Worm (Caenorhabditis elegans): ENCODE measurements around the gene F07G6.10.
"Not testable (repeated sequence)": the region's sequence is repeated elsewhere in the genome, so short reads cannot be mapped to it uniquely, and the experiment has no call there.

The F07G6.10 gene

DNA sequence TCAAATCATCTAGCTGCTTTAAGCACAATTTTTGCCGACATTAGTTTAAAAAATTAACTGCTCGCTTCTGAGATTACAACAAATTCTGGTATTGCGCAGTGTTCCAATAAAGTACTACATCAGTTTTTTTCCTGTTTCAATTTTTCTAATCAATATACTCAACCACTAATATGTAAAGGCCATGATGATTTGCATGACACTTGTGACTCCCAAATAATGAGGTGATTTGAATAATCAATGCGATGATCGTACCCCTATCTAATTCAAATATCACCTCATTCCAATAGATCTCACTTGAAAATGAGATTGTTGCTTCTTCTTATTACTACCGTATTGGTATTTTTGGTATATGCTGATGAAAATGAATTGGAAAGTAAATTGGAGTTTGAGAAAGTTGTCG, 10.7 kb upstream of the F07G6.10 start, which contains the start of gene F07G6.2:
TSS of gene F07G6.2 (plus strand) at position 301 of the 400 bp plus-strand sequence.
- TF ChIP-seq nfya-1 (tag; optimal IDR thresholded peaks at IDR 0.05; ENCODE audit: insufficient read depth) (no peak), fos-1 (tag; optimal IDR thresholded peaks at IDR 0.05) (no peak), fkh-2 (tag; optimal IDR thresholded peaks at IDR 0.05) (no peak), aly-2 (tag; optimal IDR thresholded peaks at IDR 0.05) (no peak), lin-39 (tag; optimal IDR thresholded peaks at IDR 0.05) (no peak), ceh-9 (tag; optimal IDR thresholded peaks at IDR 0.05) (no peak), nhr-12 (tag; optimal IDR thresholded peaks at IDR 0.05) (no peak), nhr-67 (tag; optimal IDR thresholded peaks at IDR 0.05) (no peak), elt-2 (tag; optimal IDR thresholded peaks at IDR 0.05) (no peak), ceh-16 (tag; optimal IDR thresholded peaks at IDR 0.05) (no peak), pha-4 (tag; optimal IDR thresholded peaks at IDR 0.05) (no peak), egl-27 (tag; optimal IDR thresholded peaks at IDR 0.05) (no peak), nhr-28 (tag; optimal IDR thresholded peaks at IDR 0.05) (no peak)

DNA sequence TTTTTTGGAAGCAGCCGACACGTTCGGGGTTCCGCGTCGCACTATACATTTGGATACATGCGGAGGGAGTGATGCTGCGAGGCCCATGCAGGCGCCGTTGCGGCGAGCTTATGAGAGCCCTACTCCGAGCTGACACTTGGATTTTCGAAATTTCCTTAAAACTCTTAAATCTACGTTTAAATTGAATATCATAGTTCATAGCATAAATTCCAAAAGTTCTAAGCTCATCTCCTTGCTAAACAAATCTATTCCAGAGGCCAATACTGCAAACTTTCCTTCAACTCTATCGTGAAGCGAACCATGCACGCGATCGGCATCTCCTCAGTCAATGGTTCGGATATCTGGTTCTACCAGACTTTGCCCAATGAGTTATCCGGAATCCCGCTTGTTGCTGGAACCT, 8.1 kb upstream of the F07G6.10 start, which contains the start of gene dgn-3:
TSS of gene dgn-3 (plus strand) at position 301 of the 400 bp plus-strand sequence.
- TF ChIP-seq ztf-11 (tag; optimal IDR thresholded peaks at IDR 0.05), result no peak
- TF ChIP-seq daf-12 (tag; optimal IDR thresholded peaks at IDR 0.05), result no peak
- no peak for TF ChIP-seq aly-2 (tag; optimal IDR thresholded peaks at IDR 0.05)
- no peak for TF ChIP-seq nfya-1 (tag; optimal IDR thresholded peaks at IDR 0.05; ENCODE audit: insufficient read depth)
- no peak for TF ChIP-seq nhr-77 (tag; optimal IDR thresholded peaks at IDR 0.05)
- no peak for TF ChIP-seq mdl-1 (tag; optimal IDR thresholded peaks at IDR 0.05)
- no peak for TF ChIP-seq ceh-9 (tag; optimal IDR thresholded peaks at IDR 0.05)
- no peak for TF ChIP-seq nhr-12 (tag; optimal IDR thresholded peaks at IDR 0.05)
- no peak for TF ChIP-seq nhr-237 (tag; optimal IDR thresholded peaks at IDR 0.05)
- no peak for TF ChIP-seq ceh-16 (tag; optimal IDR thresholded peaks at IDR 0.05)
- no peak for TF ChIP-seq R02D3.7 (tag; optimal IDR thresholded peaks at IDR 0.05)
- TF ChIP-seq unc-62 (GFP tag; optimal IDR thresholded peaks at IDR 0.05), result no peak
- TF ChIP-seq lin-39 (tag; optimal IDR thresholded peaks at IDR 0.05), result no peak

DNA sequence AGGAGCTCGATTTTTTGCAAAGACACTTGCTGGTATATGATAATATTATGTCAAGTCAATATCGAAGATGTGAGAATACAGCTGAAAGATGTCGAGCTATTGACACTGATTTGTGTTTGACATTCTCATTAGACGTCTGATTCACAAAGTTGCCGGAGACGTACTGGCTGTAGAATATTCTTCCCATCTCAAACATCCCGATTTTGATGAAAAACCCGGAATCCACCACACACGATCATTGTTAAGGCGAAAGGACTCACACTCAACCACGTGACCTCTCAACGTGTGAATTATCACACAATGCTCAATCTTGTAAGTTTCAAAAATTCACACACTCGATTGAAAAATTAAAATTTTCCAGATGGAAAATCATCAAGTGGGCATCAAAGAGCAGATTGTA, 1.8 kb upstream of the F07G6.10 start, which contains the start of gene F07G6.12:
TSS of gene F07G6.12 (plus strand) at position 301 of the 400 bp plus-strand sequence.
- TF ChIP-seq ceh-9 (tag; optimal IDR thresholded peaks at IDR 0.05) (no peak), tbx-2 (tag; optimal IDR thresholded peaks at IDR 0.05) (no peak), fkh-2 (tag; optimal IDR thresholded peaks at IDR 0.05) (no peak)

DNA sequence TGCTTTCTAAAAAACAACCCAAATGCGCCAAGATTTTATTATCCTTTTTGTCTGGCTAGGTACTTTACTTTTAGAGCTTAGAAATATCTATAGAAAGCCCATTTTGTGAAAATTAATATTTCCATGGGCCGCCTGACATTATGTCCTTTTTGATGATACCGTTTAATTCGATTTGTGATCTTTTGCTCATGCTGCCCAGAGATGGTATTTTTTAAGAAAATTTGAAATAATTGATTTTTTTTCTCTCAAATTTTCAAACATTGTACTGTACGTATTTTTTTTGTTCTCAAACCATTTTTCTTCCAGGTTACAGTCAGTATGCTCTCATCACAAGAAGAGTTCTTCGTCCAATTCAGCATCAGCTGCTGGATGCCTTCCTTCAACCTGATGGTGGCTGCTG, 4.8 kb downstream of the F07G6.10 start, which contains the start of gene Y75D11A.2:
TSS of gene Y75D11A.2 (plus strand) at position 301 of the 400 bp plus-strand sequence.
- TF ChIP-seq ztf-11 (tag; optimal IDR thresholded peaks at IDR 0.05); nhr-67 (tag; optimal IDR thresholded peaks at IDR 0.05); fkh-10 (GFP tag; optimal IDR thresholded peaks at IDR 0.05): not testable (repeated sequence)

DNA sequence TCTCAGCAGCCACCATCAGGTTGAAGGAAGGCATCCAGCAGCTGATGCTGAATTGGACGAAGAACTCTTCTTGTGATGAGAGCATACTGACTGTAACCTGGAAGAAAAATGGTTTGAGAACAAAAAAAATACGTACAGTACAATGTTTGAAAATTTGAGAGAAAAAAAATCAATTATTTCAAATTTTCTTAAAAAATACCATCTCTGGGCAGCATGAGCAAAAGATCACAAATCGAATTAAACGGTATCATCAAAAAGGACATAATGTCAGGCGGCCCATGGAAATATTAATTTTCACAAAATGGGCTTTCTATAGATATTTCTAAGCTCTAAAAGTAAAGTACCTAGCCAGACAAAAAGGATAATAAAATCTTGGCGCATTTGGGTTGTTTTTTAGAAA, 8.4 kb downstream of the F07G6.10 start, which contains the start of gene Y75D11A.3:
TSS of gene Y75D11A.3 (minus strand) at position 101 of the 400 bp plus-strand sequence.
- not testable (repeated sequence) for TF ChIP-seq ztf-4, lin-15B, egl-27 (tag; optimal IDR thresholded peaks at IDR 0.05)

DNA sequence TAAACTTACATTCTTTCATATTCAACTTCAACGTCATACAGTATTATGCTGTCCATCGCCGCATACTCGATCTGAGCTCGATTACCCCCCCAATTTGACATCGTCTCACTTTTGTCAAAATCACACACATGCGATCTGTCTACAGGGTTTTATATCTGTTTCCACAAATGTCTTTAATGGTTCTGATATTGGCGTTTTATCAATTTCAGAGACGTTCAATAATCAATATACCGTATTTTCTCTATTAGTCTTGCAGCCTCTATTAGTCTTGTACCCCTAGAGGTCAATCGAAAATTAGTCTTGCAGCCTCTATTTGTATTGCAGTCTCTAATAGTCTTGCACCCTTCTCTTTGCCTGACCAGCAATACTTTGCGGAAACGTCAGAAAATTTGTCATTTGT, 10.8 kb downstream of the F07G6.10 start, which contains the start of gene Y75D11A.6:
TSS of gene Y75D11A.6 (minus strand) at position 101 of the 400 bp plus-strand sequence.
- not testable (repeated sequence) for TF ChIP-seq ztf-4, lin-15B, egl-27 (tag; optimal IDR thresholded peaks at IDR 0.05)

DNA sequence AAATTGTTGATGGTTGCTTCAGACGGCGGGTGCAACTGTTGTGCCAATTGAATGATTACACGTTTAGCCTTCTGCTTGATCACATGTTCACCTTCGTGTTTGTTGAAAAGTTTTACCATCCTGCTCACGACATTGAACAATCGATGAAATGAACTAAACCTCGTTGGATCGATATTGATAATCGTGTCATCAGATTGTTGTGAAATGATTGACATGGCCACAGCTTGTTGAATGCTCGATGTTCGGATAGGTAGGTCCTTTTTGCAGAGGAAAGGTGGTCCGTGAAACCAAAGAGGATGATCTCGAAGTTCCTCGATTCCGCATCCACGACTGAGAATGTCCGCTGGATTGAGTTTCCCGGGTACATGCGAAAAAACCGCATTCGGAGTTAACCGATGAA, 31.9 kb downstream of the F07G6.10 start:
- TF ChIP-seq nhr-237 (tag; optimal IDR thresholded peaks at IDR 0.05) (no peak), egl-27 (tag; optimal IDR thresholded peaks at IDR 0.05) (no peak), lsy-12 (tag; optimal IDR thresholded peaks at IDR 0.05) (no peak), nhr-67 (tag; optimal IDR thresholded peaks at IDR 0.05) (no peak), ceh-9 (tag; optimal IDR thresholded peaks at IDR 0.05) (no peak), snpc-4 (tag; optimal IDR thresholded peaks at IDR 0.05) (no peak), jun-1 (tag; optimal IDR thresholded peaks at IDR 0.05) (no peak), nhr-43 (tag; optimal IDR thresholded peaks at IDR 0.05; ENCODE audit: poor library complexity, severe bottlenecking) (no peak)

Measured in whole organism, L3 larva.